Worm (Caenorhabditis elegans): ENCODE results near the gene sucl-1.

The sucl-1 gene

ce11 chrX:14715459-14715858 is 38.4 kb upstream of the sucl-1 start:
- no peak for TF ChIP-seq tra-4 (tag; optimal IDR thresholded peaks at IDR 0.05)
- TF ChIP-seq hmbx-1 (tag; optimal IDR thresholded peaks at IDR 0.05), result no peak
- no peak for TF ChIP-seq F13C5.2 (tag; optimal IDR thresholded peaks at IDR 0.05)
- no peak for TF ChIP-seq hnd-1 (tag; optimal IDR thresholded peaks at IDR 0.05)
- TF ChIP-seq tbx-37 (GFP tag; conservative IDR thresholded peaks at IDR 0.05), result no peak
- no peak for TF ChIP-seq ceh-13 (GFP tag; optimal IDR thresholded peaks at IDR 0.05)
- no peak for TF ChIP-seq tbx-11 (GFP tag; IDR thresholded peaks at IDR 0.05)
- TF ChIP-seq hmg-4 (GFP tag; optimal IDR thresholded peaks at IDR 0.05), result no peak
- no peak for TF ChIP-seq ets-7 (tag; optimal IDR thresholded peaks at IDR 0.05)
- no peak for TF ChIP-seq flt-1 (GFP tag; IDR thresholded peaks at IDR 0.05)
- no peak for TF ChIP-seq ama-1 (optimal IDR thresholded peaks at IDR 0.05)
- TF ChIP-seq B0310.2 (tag; optimal IDR thresholded peaks at IDR 0.05), result no peak
- no peak for TF ChIP-seq sea-1 (GFP tag; conservative IDR thresholded peaks at IDR 0.05)
- no peak for TF ChIP-seq aly-1 (tag; optimal IDR thresholded peaks at IDR 0.05)
- TF ChIP-seq scrt-1 (GFP tag; IDR thresholded peaks at IDR 0.05), result no peak
- TF ChIP-seq ceh-36 (tag; optimal IDR thresholded peaks at IDR 0.05), result no peak
- TF ChIP-seq pes-1 (GFP tag; IDR thresholded peaks at IDR 0.05), result no peak

ce11 chrX:14717782-14718181 is 36.0 kb upstream of the sucl-1 start:
- no peak for TF ChIP-seq hmbx-1 (tag; optimal IDR thresholded peaks at IDR 0.05)
- no peak for TF ChIP-seq aly-1 (tag; optimal IDR thresholded peaks at IDR 0.05)
- TF ChIP-seq tbx-37 (GFP tag; conservative IDR thresholded peaks at IDR 0.05), result no peak
- TF ChIP-seq ceh-13 (GFP tag; optimal IDR thresholded peaks at IDR 0.05), result no peak
- TF ChIP-seq hmg-4 (GFP tag; optimal IDR thresholded peaks at IDR 0.05), result no peak
- TF ChIP-seq ama-1 (optimal IDR thresholded peaks at IDR 0.05), result no peak
- TF ChIP-seq tbx-11 (GFP tag; IDR thresholded peaks at IDR 0.05), result no peak
- TF ChIP-seq F13C5.2 (tag; optimal IDR thresholded peaks at IDR 0.05), result no peak
- no peak for TF ChIP-seq scrt-1 (GFP tag; IDR thresholded peaks at IDR 0.05)
- no peak for TF ChIP-seq sea-1 (GFP tag; conservative IDR thresholded peaks at IDR 0.05)
- no peak for TF ChIP-seq tra-4 (tag; optimal IDR thresholded peaks at IDR 0.05)

DNA sequence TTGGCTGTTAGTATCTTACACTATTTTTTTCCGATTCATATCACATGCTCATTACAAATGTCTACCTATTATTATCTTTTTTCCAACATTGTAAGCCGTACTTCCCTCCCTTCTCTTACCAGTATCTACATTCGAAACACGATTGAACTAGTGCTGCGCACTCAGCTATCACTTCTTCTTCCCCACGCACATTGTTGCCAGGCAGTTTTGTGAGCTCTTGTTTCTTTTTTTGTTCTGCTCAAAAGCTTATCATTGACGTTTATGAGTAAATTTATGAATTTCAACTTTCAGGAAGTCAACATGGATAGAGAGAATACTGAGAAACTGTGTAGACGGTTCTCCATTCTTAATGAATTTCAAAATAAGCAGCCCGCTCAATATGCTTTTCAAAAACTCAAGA is 32.7 kb upstream of the sucl-1 start, which contains the start of gene F33C8.2:
Gene F33C8.2, plus strand, starts transcription at position 301 of the 400 bp plus-strand sequence.
- no peak for TF ChIP-seq B0310.2 (tag; optimal IDR thresholded peaks at IDR 0.05)
- TF ChIP-seq tbx-11 (GFP tag; IDR thresholded peaks at IDR 0.05), result no peak
- TF ChIP-seq ceh-13 (GFP tag; optimal IDR thresholded peaks at IDR 0.05), result no peak
- TF ChIP-seq hmbx-1 (tag; optimal IDR thresholded peaks at IDR 0.05), result no peak
- TF ChIP-seq aly-1 (tag; optimal IDR thresholded peaks at IDR 0.05), result no peak
- TF ChIP-seq tra-4 (tag; optimal IDR thresholded peaks at IDR 0.05), result no peak
- TF ChIP-seq hmg-4 (GFP tag; optimal IDR thresholded peaks at IDR 0.05), result no peak
- no peak for TF ChIP-seq tbx-37 (GFP tag; conservative IDR thresholded peaks at IDR 0.05)
- TF ChIP-seq F13C5.2 (tag; optimal IDR thresholded peaks at IDR 0.05), result no peak
- TF ChIP-seq hnd-1 (tag; optimal IDR thresholded peaks at IDR 0.05), result no peak
- TF ChIP-seq pes-1 (GFP tag; IDR thresholded peaks at IDR 0.05), result no peak
- TF ChIP-seq ceh-36 (tag; optimal IDR thresholded peaks at IDR 0.05), result no peak
- TF ChIP-seq ets-7 (tag; optimal IDR thresholded peaks at IDR 0.05), result no peak
- TF ChIP-seq scrt-1 (GFP tag; IDR thresholded peaks at IDR 0.05), result no peak
- TF ChIP-seq ama-1 (optimal IDR thresholded peaks at IDR 0.05), result no peak
- TF ChIP-seq flt-1 (GFP tag; IDR thresholded peaks at IDR 0.05), result no peak

DNA sequence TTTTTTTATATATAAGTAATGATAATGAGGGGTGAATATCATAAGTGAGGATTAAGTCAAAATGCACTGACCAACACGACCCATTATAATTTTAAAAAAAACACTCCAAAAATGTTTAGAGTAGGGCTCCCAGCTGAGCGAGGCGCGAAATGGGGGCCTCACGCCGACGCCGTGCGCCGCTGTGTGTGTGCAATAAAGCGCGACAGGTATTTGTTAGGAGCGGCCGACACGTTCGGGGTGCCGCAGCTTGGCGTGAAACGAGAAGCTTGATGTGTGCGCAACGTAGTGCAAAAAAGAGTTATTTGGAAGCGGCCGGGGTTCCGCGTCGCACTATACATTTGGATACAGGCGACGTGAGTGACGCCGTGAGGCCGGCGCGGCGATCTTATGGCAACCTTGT is 28.9 kb upstream of the sucl-1 start:
- no peak for TF ChIP-seq F13C5.2 (tag; optimal IDR thresholded peaks at IDR 0.05)

DNA sequence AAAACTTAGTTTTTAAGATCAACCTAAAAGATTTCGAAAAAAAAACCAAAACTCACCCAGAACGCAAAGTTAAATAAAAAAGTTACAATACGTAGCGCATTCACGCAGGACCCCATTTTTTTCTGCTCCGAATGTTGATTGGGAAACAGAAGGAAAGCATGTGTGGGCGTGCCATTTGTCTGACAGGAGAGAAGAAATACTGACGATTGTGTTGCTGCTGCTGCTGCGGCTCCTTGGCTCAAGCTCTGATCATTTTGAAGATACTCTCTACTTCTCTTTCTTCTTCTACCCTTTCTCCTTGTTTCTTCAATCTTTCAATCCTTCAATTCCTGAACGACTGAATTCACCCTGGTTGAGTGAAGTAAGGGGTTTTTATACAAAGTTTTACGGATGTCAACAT is 24.5 kb upstream of the sucl-1 start, which contains the start of gene tsp-8:
Gene tsp-8, minus strand, starts transcription at position 185 of the 400 bp plus-strand sequence.
- TF ChIP-seq F13C5.2 (tag; optimal IDR thresholded peaks at IDR 0.05), result no peak
- no peak for TF ChIP-seq ama-1 (optimal IDR thresholded peaks at IDR 0.05)
- no peak for TF ChIP-seq ceh-36 (tag; optimal IDR thresholded peaks at IDR 0.05)
- TF ChIP-seq tbx-11 (GFP tag; IDR thresholded peaks at IDR 0.05), result no peak
- TF ChIP-seq B0310.2 (tag; optimal IDR thresholded peaks at IDR 0.05), result no peak
- no peak for TF ChIP-seq pes-1 (GFP tag; IDR thresholded peaks at IDR 0.05)
- TF ChIP-seq hnd-1 (tag; optimal IDR thresholded peaks at IDR 0.05), result no peak
- no peak for TF ChIP-seq scrt-1 (GFP tag; IDR thresholded peaks at IDR 0.05)
- TF ChIP-seq tbx-37 (GFP tag; conservative IDR thresholded peaks at IDR 0.05), result no peak
- no peak for TF ChIP-seq hmbx-1 (tag; optimal IDR thresholded peaks at IDR 0.05)
- TF ChIP-seq aly-1 (tag; optimal IDR thresholded peaks at IDR 0.05), result no peak
- TF ChIP-seq ceh-13 (GFP tag; optimal IDR thresholded peaks at IDR 0.05), result no peak
- TF ChIP-seq ets-7 (tag; optimal IDR thresholded peaks at IDR 0.05), result no peak
- no peak for TF ChIP-seq tra-4 (tag; optimal IDR thresholded peaks at IDR 0.05)
- TF ChIP-seq flt-1 (GFP tag; IDR thresholded peaks at IDR 0.05), result no peak
- no peak for TF ChIP-seq hmg-4 (GFP tag; optimal IDR thresholded peaks at IDR 0.05)
- no peak for TF ChIP-seq sea-1 (GFP tag; conservative IDR thresholded peaks at IDR 0.05)

DNA sequence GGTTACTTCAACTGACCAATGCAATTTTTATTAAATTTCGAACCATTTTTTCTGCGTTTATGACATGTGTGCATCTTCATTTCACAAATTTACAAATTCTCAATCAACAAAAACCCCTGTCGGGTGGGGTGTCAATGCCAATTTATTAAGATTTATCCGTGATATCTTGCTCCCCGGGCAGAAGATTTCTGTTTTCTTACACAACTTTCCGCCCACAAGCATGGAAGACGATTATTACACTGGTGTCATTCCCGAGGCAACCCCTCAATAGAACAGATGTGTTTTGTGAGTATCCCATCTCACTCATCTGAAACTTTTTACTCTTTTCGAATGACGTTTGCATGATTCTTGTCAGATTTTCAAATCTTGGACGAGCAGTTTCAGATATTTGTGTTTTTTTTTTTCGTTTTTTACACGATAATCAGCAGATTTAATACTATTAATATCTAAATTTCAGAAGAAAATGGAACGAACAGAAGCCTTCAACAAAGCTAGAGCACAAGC is 21.9 kb upstream of the sucl-1 start, which contains the start of gene F33C8.4:
Gene F33C8.4, plus strand, starts transcription at position 454 of the 504 bp plus-strand sequence.
- no peak for TF ChIP-seq scrt-1 (GFP tag; IDR thresholded peaks at IDR 0.05)
- no peak for TF ChIP-seq hmbx-1 (tag; optimal IDR thresholded peaks at IDR 0.05)
- TF ChIP-seq hmg-4 (GFP tag; optimal IDR thresholded peaks at IDR 0.05), result no peak
- TF ChIP-seq ets-7 (tag; optimal IDR thresholded peaks at IDR 0.05), result no peak
- TF ChIP-seq tbx-11 (GFP tag; IDR thresholded peaks at IDR 0.05), result no peak
- no peak for TF ChIP-seq aly-1 (tag; optimal IDR thresholded peaks at IDR 0.05)
- TF ChIP-seq flt-1 (GFP tag; IDR thresholded peaks at IDR 0.05), result no peak
- no peak for TF ChIP-seq tbx-37 (GFP tag; conservative IDR thresholded peaks at IDR 0.05)
- TF ChIP-seq hnd-1 (tag; optimal IDR thresholded peaks at IDR 0.05), result no peak
- no peak for TF ChIP-seq ceh-13 (GFP tag; optimal IDR thresholded peaks at IDR 0.05)
- TF ChIP-seq tra-4 (tag; optimal IDR thresholded peaks at IDR 0.05), result no peak
- TF ChIP-seq pes-1 (GFP tag; IDR thresholded peaks at IDR 0.05), result no peak
- no peak for TF ChIP-seq ceh-36 (tag; optimal IDR thresholded peaks at IDR 0.05)
- TF ChIP-seq sea-1 (GFP tag; conservative IDR thresholded peaks at IDR 0.05), result no peak
- TF ChIP-seq B0310.2 (tag; optimal IDR thresholded peaks at IDR 0.05), result no peak

DNA sequence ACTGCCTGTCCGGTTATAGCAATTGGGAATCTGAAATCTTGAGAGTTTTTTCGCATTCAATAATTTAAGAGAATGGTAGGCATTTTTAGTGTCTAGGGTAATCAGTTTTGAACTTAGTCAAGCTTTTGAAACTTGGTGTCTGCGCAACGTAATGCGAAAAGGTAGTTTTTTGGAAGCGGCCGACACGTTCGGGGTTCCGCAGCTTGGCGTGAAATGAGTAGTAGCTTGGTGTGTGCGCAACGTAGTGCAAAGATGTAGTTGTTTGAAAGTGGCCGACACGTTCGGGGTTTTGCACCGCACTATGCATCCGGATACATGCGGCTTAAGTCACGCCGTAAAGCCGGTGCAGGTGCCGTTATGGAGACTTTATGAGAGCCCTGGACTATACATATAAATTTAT is 17.6 kb upstream of the sucl-1 start:
- TF ChIP-seq hmg-4 (GFP tag; optimal IDR thresholded peaks at IDR 0.05) (no peak), ceh-36 (tag; optimal IDR thresholded peaks at IDR 0.05) (no peak), hmbx-1 (tag; optimal IDR thresholded peaks at IDR 0.05) (no peak), B0310.2 (tag; optimal IDR thresholded peaks at IDR 0.05) (no peak), tbx-11 (GFP tag; IDR thresholded peaks at IDR 0.05) (no peak), sea-1 (GFP tag; conservative IDR thresholded peaks at IDR 0.05) (no peak), aly-1 (tag; optimal IDR thresholded peaks at IDR 0.05) (no peak), tbx-37 (GFP tag; conservative IDR thresholded peaks at IDR 0.05) (no peak), flt-1 (GFP tag; IDR thresholded peaks at IDR 0.05) (no peak), ets-7 (tag; optimal IDR thresholded peaks at IDR 0.05) (no peak)
